Fruit fly (Drosophila melanogaster) whole organism, embryonic: ENCODE data around the gene Gr64a.
A peak's percentile ranks its signal among the peaks of the same experiment; 100 is the strongest.

Experiments
- B-H1 ChIP-seq: fragments of 200-800 bp; sonication (Bioruptor generic); IDR thresholded peaks from 3 replicates; pipeline ENCODE4 v1.3.6; 2022; ENCODE audit warnings: missing biosample characterization, missing genetic modification characterization
- Blimp-1 ChIP-seq: fragments of 200-800 bp; sonication (Bioruptor generic); optimal IDR thresholded peaks from 3 replicates; lab custom pipeline; 2018; ENCODE audit warnings: missing biosample characterization, missing genetic modification characterization, mild to moderate bottlenecking, moderate library complexity, missing genetic modification reagents
- CG10147 ChIP-seq: fragments of 200-800 bp; sonication (Bioruptor generic); optimal IDR thresholded peaks from 2 replicates; lab custom pipeline; 2019; ENCODE audit warnings: missing biosample characterization, mild to moderate bottlenecking, missing genetic modification characterization, moderate library complexity
- CG10543 ChIP-seq: fragments of 200-800 bp; sonication (Bioruptor generic); optimal IDR thresholded peaks from 3 replicates; lab custom pipeline; 2017; ENCODE audit warnings: missing biosample characterization, mild to moderate bottlenecking, missing genetic modification characterization, moderate library complexity
- CG10959 ChIP-seq: fragments of 200-800 bp; sonication (Bioruptor generic); IDR thresholded peaks from 2 replicates; pipeline ENCODE4 v1.3.6; 2022; ENCODE audit warnings: missing biosample characterization, missing genetic modification characterization
- CG11504 ChIP-seq: fragments of 200-800 bp; sonication (Bioruptor generic); optimal IDR thresholded peaks from 3 replicates; lab custom pipeline; 2019; ENCODE audit warnings: missing biosample characterization, mild to moderate bottlenecking, missing genetic modification characterization, moderate library complexity
- CG12155 ChIP-seq: fragments of 200-800 bp; sonication (Bioruptor generic); optimal IDR thresholded peaks from 3 replicates; lab custom pipeline; 2016; ENCODE audit warnings: missing biosample characterization, missing genetic modification characterization
- CG12219 ChIP-seq: fragments of 200-800 bp; sonication (Bioruptor generic); optimal IDR thresholded peaks from 3 replicates; lab custom pipeline; 2018; ENCODE audit warnings: missing biosample characterization, mild to moderate bottlenecking, missing genetic modification characterization
- CG14050 ChIP-seq: fragments of 200-800 bp; sonication (Bioruptor generic); IDR thresholded peaks from 3 replicates; pipeline ENCODE4 v1.3.6; 2022; ENCODE audit warnings: missing biosample characterization, missing genetic modification characterization
- CG15269 ChIP-seq: fragments of 200-800 bp; sonication (Bioruptor generic); optimal IDR thresholded peaks from 2 replicates; lab custom pipeline; 2018; ENCODE audit warnings: missing biosample characterization, mild to moderate bottlenecking, missing genetic modification characterization, moderate library complexity
- CG1529 ChIP-seq: fragments of 200-800 bp; sonication (Bioruptor generic); optimal IDR thresholded peaks from 3 replicates; lab custom pipeline; 2018; ENCODE audit warnings: missing biosample characterization, missing genetic modification characterization
- CG17186 ChIP-seq: fragments of 200-800 bp; sonication (Bioruptor generic); optimal IDR thresholded peaks from 3 replicates; lab custom pipeline; 2017; ENCODE audit warnings: missing biosample characterization, missing genetic modification reagents, missing genetic modification characterization
- CG17802 ChIP-seq: fragments of 200-800 bp; sonication (Bioruptor generic); optimal IDR thresholded peaks from 2 replicates; lab custom pipeline; 2018; ENCODE audit warnings: missing biosample characterization, mild to moderate bottlenecking, missing genetic modification characterization, moderate library complexity
- CG2712 ChIP-seq: fragments of 200-800 bp; optimal IDR thresholded peaks from 3 replicates; lab custom pipeline; 2019; ENCODE audit warnings: missing biosample characterization, mild to moderate bottlenecking, missing genetic modification characterization, moderate library complexity
- CG3065 ChIP-seq: fragments of 200-800 bp; sonication (Bioruptor generic); optimal IDR thresholded peaks from 2 replicates; lab custom pipeline; 2016; ENCODE audit warnings: missing biosample characterization, missing genetic modification characterization
- CG32767 ChIP-seq: fragments of 200-800 bp; sonication (Bioruptor generic); IDR thresholded peaks from 2 replicates; pipeline ENCODE4 v1.3.6; 2022; ENCODE audit warnings: missing biosample characterization, missing genetic modification characterization
- CG5180 ChIP-seq: fragments of 200-800 bp; sonication (Bioruptor generic); optimal IDR thresholded peaks from 3 replicates; lab custom pipeline; 2017; ENCODE audit warnings: missing biosample characterization, missing genetic modification characterization, mild to moderate bottlenecking, moderate library complexity, missing genetic modification reagents
- CG6683 ChIP-seq: fragments of 200-800 bp; sonication (Bioruptor generic); optimal IDR thresholded peaks from 2 replicates; lab custom pipeline; 2017; ENCODE audit warnings: missing biosample characterization, mild to moderate bottlenecking, missing genetic modification characterization, missing genetic modification reagents
- CG6854 ChIP-seq: fragments of 200-800 bp; sonication (Bioruptor generic); optimal IDR thresholded peaks from 3 replicates; lab custom pipeline; 2017; ENCODE audit warnings: missing biosample characterization, mild to moderate bottlenecking, missing genetic modification characterization
- CG7745 ChIP-seq: fragments of 200-800 bp; sonication (Bioruptor generic); optimal IDR thresholded peaks from 2 replicates; lab custom pipeline; 2018; ENCODE audit warnings: missing biosample characterization, mild to moderate bottlenecking, missing genetic modification characterization, moderate library complexity
- CG7963 ChIP-seq: fragments of 200-800 bp; sonication (Bioruptor generic); IDR thresholded peaks from 3 replicates; pipeline ENCODE4 v1.3.6; 2022; ENCODE audit warnings: missing biosample characterization, missing genetic modification characterization; ENCODE audit not compliant: partially characterized antibody
- CG7987 ChIP-seq: fragments of 200-800 bp; sonication (Bioruptor generic); optimal IDR thresholded peaks from 2 replicates; lab custom pipeline; 2018; ENCODE audit warnings: missing biosample characterization, mild to moderate bottlenecking, missing genetic modification characterization, moderate library complexity
- CG8089 ChIP-seq: fragments of 200-800 bp; sonication (Bioruptor generic); optimal IDR thresholded peaks from 3 replicates; lab custom pipeline; 2016; ENCODE audit warnings: missing biosample characterization, missing genetic modification characterization
- CG8478 ChIP-seq: fragments of >200 bp; optimal IDR thresholded peaks from 2 replicates; lab custom pipeline; 2018
- CG9727 ChIP-seq: fragments of 200-800 bp; sonication (Bioruptor generic); optimal IDR thresholded peaks from 3 replicates; lab custom pipeline; 2017; ENCODE audit warnings: missing biosample characterization, mild to moderate bottlenecking, missing genetic modification characterization
- CG9797 ChIP-seq: fragments of 200-800 bp; sonication (Bioruptor generic); optimal IDR thresholded peaks from 3 replicates; lab custom pipeline; 2018; ENCODE audit warnings: missing biosample characterization, mild to moderate bottlenecking, missing genetic modification characterization
- Chrac-16 ChIP-seq: fragments of 200-800 bp; sonication (Bioruptor generic); optimal IDR thresholded peaks from 3 replicates; lab custom pipeline; 2016; ENCODE audit warnings: missing biosample characterization, missing genetic modification characterization
- Dbx ChIP-seq: fragments of 200-800 bp; sonication (Bioruptor generic); IDR thresholded peaks from 3 replicates; pipeline ENCODE4 v1.3.6; 2022; ENCODE audit warnings: missing biosample characterization, missing genetic modification characterization
- Deaf1 ChIP-seq: fragments of 200-800 bp; optimal IDR thresholded peaks from 3 replicates; lab custom pipeline; 2019; ENCODE audit warnings: missing biosample characterization, mild to moderate bottlenecking, missing genetic modification characterization, moderate library complexity
- Gsc ChIP-seq: fragments of 200-800 bp; sonication (Bioruptor generic); IDR thresholded peaks from 2 replicates; pipeline ENCODE4 v1.3.6; 2022; ENCODE audit warnings: missing biosample characterization, missing genetic modification characterization
- Max ChIP-seq: fragments of 200-800 bp; sonication (Bioruptor generic); optimal IDR thresholded peaks from 2 replicates; lab custom pipeline; 2016; ENCODE audit warnings: missing biosample characterization, mild to moderate bottlenecking, missing genetic modification characterization
- NC2β ChIP-seq: fragments of 200-800 bp; sonication (Bioruptor generic); optimal IDR thresholded peaks from 2 replicates; lab custom pipeline; 2016; ENCODE audit warnings: missing biosample characterization, missing genetic modification characterization
- Opbp ChIP-seq: fragments of 200-800 bp; sonication (Bioruptor generic); IDR thresholded peaks from 3 replicates; pipeline ENCODE4 v1.3.6; 2022; ENCODE audit warnings: missing biosample characterization, missing genetic modification characterization; ENCODE audit not compliant: partially characterized antibody
- Sin3A ChIP-seq: fragments of >200 bp; optimal IDR thresholded peaks from 2 replicates; lab custom pipeline; 2018
- Sox100B ChIP-seq: fragments of 200-800 bp; sonication (Bioruptor generic); optimal IDR thresholded peaks from 3 replicates; lab custom pipeline; 2018; ENCODE audit warnings: missing biosample characterization, mild to moderate bottlenecking, missing genetic modification characterization
- Sry-β ChIP-seq: fragments of 200-800 bp; sonication (Bioruptor generic); optimal IDR thresholded peaks from 2 replicates; lab custom pipeline; 2018; ENCODE audit warnings: missing biosample characterization, mild to moderate bottlenecking, missing genetic modification characterization, moderate library complexity
- ap ChIP-seq: fragments of 200-800 bp; sonication (Bioruptor generic); IDR thresholded peaks from 2 replicates; pipeline ENCODE4 v1.3.6; 2022; ENCODE audit warnings: missing biosample characterization, missing genetic modification characterization
- bab2 ChIP-seq: fragments of 200-800 bp; sonication (Bioruptor generic); optimal IDR thresholded peaks from 2 replicates; lab custom pipeline; 2016; ENCODE audit warnings: missing biosample characterization, missing genetic modification characterization
- chn ChIP-seq: fragments of 200-800 bp; sonication (Bioruptor generic); optimal IDR thresholded peaks from 2 replicates; lab custom pipeline; 2016; ENCODE audit warnings: missing biosample characterization, missing genetic modification characterization
- emc ChIP-seq: fragments of 200-800 bp; sonication (Bioruptor generic); optimal IDR thresholded peaks from 2 replicates; lab custom pipeline; 2016; ENCODE audit warnings: missing biosample characterization, missing genetic modification characterization
- fu2 ChIP-seq: fragments of 200-800 bp; sonication (Bioruptor generic); optimal IDR thresholded peaks from 2 replicates; lab custom pipeline; 2016; ENCODE audit warnings: missing biosample characterization, missing genetic modification characterization
- h ChIP-seq: fragments of >200 bp; optimal IDR thresholded peaks from 2 replicates; lab custom pipeline; 2017
- ham ChIP-seq: fragments of 200-800 bp; sonication (Bioruptor generic); IDR thresholded peaks from 2 replicates; pipeline ENCODE4 v1.3.6; 2022; ENCODE audit warnings: missing biosample characterization, missing genetic modification characterization
- mirr ChIP-seq: fragments of 200-800 bp; sonication (Bioruptor generic); optimal IDR thresholded peaks from 3 replicates; lab custom pipeline; 2018; ENCODE audit warnings: missing biosample characterization, mild to moderate bottlenecking, missing genetic modification characterization
- otp ChIP-seq: fragments of 200-800 bp; sonication (Bioruptor generic); IDR thresholded peaks from 3 replicates; pipeline ENCODE4, ENCODE4 v1.3.6; 2022; ENCODE audit warnings: missing biosample characterization, missing genetic modification characterization
- pfk ChIP-seq: fragments of 200-800 bp; sonication (Bioruptor generic); optimal IDR thresholded peaks from 2 replicates; lab custom pipeline; 2018; ENCODE audit warnings: missing biosample characterization, mild to moderate bottlenecking, missing genetic modification characterization, moderate library complexity
- ranshi ChIP-seq: fragments of 200-800 bp; sonication (Bioruptor generic); IDR thresholded peaks from 2 replicates; pipeline ENCODE4 v1.3.6; 2022; ENCODE audit warnings: missing biosample characterization, missing genetic modification characterization
- scrt ChIP-seq: fragments of 200-800 bp; sonication (Bioruptor generic); optimal IDR thresholded peaks from 2 replicates; lab custom pipeline; 2018; ENCODE audit warnings: missing biosample characterization, mild to moderate bottlenecking, missing genetic modification characterization, moderate library complexity
- stc ChIP-seq: fragments of 200-800 bp; sonication (Bioruptor generic); IDR thresholded peaks from 2 replicates; pipeline ENCODE4 v1.3.6; 2022; ENCODE audit warnings: missing biosample characterization, missing genetic modification characterization
- toy ChIP-seq: fragments of 200-800 bp; sonication (Bioruptor generic); IDR thresholded peaks from 2 replicates; pipeline ENCODE4 v1.3.6; 2022; ENCODE audit warnings: missing biosample characterization, missing genetic modification characterization

Gene Gr64a

DNA sequence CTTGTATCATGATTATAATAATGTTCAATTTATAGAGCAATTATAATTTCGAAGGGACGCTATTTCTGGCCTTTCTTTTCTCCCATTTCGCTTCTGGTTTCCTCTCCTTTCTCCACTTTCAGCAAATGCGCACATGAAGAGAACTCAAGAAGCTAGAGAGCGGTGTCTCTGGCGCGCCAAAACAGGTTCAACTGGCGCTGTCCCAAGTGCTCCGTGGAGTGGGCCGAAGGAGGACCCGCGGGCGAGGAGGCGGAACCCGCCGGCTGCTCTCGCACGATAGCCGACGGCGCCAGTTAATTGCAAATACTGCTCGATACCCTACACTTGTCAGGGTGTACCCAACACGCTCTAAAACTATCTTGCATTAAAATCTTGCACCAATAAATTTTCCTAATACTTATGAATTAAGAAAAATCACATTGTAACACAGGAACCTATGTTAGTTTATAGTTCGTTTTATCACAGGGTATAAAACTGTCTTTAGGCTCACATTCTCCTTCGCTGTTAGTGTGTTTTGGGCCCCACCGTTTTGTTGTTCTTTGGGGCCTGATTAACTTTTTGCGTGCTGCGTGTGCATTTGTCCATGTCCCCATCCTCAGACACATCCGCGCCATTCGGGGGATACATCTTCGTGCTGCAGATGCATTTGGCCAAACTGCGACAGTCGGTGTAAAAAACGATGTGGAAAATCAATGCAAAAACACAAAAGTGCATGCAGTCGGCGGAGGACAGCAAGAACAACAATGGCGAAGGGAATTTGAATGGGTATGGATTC lies 43.8 kb downstream of the Gr64a start (continued):
- TF ChIP-seq CG17186 (GFP tag; lab: Kevin White, UChicago) (no peak), Deaf1 (tag; lab: Kevin White, UChicago) (peak; percentile 49), CG2712 (tag; lab: Kevin White, UChicago) (no peak), CG17802 (tag; lab: Kevin White, UChicago) (peak; percentile 70), CG10147 (peak; percentile 86), B-H1 (GFP tag; lab: Robert Waterston, UW) (peak; percentile 85), CG12219 (peak; percentile 88), Opbp (no peak), CG6683 (peak; percentile 6), Sin3A (lab: Kevin White, UChicago) (no peak), CG10543 (GFP tag; lab: Kevin White, UChicago) (peak; percentile 49), ap (GFP tag; lab: Robert Waterston, UW) (peak; percentile 93), Gsc (GFP tag; lab: Robert Waterston, UW) (peak; percentile 75), scrt (GFP tag; lab: Kevin White, UChicago) (peak; percentile 77), Blimp-1 (peak; percentile 76), CG12155 (peak; percentile 80), CG32767 (GFP tag; lab: Robert Waterston, UW) (peak; percentile 90), CG15269 (peak; percentile 92), stc (peak; percentile 91), ham (peak; percentile 74; the same call in 1 of the 2 replicates), h (lab: Kevin White, UChicago) (no peak), fu2 (GFP tag; lab: Kevin White, UChicago) (peak; percentile 89), CG10959 (GFP tag; lab: Robert Waterston, UW) (peak; percentile 73), CG9797 (GFP tag; lab: Kevin White, UChicago) (no peak), CG1529 (peak; percentile 68), otp (GFP tag; lab: Robert Waterston, UW) (peak; percentile 93), emc (GFP tag; lab: Kevin White, UChicago) (peak; percentile 84), bab2 (GFP tag; lab: Kevin White, UChicago) (peak; percentile 33), Dbx (GFP tag; lab: Robert Waterston, UW) (peak; percentile 94), CG11504 (tag; lab: Kevin White, UChicago) (peak; percentile 86), CG5180 (GFP tag; lab: Kevin White, UChicago) (peak; percentile 29), CG3065 (peak; percentile 65), Sry-β (GFP tag; lab: Kevin White, UChicago) (no peak), CG7963 (GFP tag; lab: Robert Waterston, UW) (no peak), NC2β (GFP tag; lab: Kevin White, UChicago) (peak; percentile 77), CG7745 (tag; lab: Kevin White, UChicago) (no peak), CG8089 (GFP tag; lab: Kevin White, UChicago) (peak; percentile 86), CG7987 (GFP tag; lab: Kevin White, UChicago) (peak; percentile 64), CG14050 (GFP tag; lab: Robert Waterston, UW) (peak; percentile 90), CG8478 (lab: Kevin White, UChicago) (no peak), Chrac-16 (peak; percentile 83), ranshi (peak; percentile 92), chn (GFP tag; lab: Kevin White, UChicago) (peak; percentile 90), Max (GFP tag; lab: Kevin White, UChicago) (peak; percentile 67), Sox100B (GFP tag; lab: Kevin White, UChicago) (peak; percentile 61), pfk (GFP tag; lab: Kevin White, UChicago) (no peak), mirr (peak; percentile 25), toy (GFP tag; lab: Robert Waterston, UW) (peak; percentile 82), CG9727 (peak; percentile 84), CG6854 (GFP tag; lab: Kevin White, UChicago) (peak; percentile 60)
